Worm (Caenorhabditis elegans): Measurements from ENCODE around the gene R03H10.2.

- TF ChIP-seq pqm-1 (tag; optimal IDR thresholded peaks at IDR 0.05) (no peak), ama-1 (optimal IDR thresholded peaks at IDR 0.05) (no peak), ceh-82 (tag; optimal IDR thresholded peaks at IDR 0.05) (no peak), nhr-76 (tag; optimal IDR thresholded peaks at IDR 0.05) (no peak), vab-7 (GFP tag; IDR thresholded peaks at IDR 0.05) (no peak), madf-9 (GFP tag; conservative IDR thresholded peaks at IDR 0.05) (no peak), fos-1 (tag; optimal IDR thresholded peaks at IDR 0.05) (no peak), attf-4 (tag; optimal IDR thresholded peaks at IDR 0.05) (no peak), lim-7 (GFP tag; IDR thresholded peaks at IDR 0.05) (no peak), rbr-2 (tag; optimal IDR thresholded peaks at IDR 0.05) (peak; percentile 23), mdl-1 (tag; optimal IDR thresholded peaks at IDR 0.05) (no peak), nhr-111 (GFP tag; optimal IDR thresholded peaks at IDR 0.05) (no peak), unc-62 (GFP tag; optimal IDR thresholded peaks at IDR 0.05 in 1 of 2) (no peak), unc-62 (tag; optimal IDR thresholded peaks at IDR 0.05) (no peak)
These were observed 20.9 kb upstream of the R03H10.2 start for ce11 chrII:4134688-4135087.
